Fruit fly (Drosophila melanogaster) whole organism, embryonic: Measurements from ENCODE around the gene CG13062.

Experiments
- C15 ChIP-seq: fragments of 200-800 bp; sonication (Bioruptor generic); IDR thresholded peaks from 3 replicates; pipeline ENCODE4 v1.3.6; 2022; ENCODE audit warnings: missing biosample characterization, missing genetic modification characterization
- CG11085 ChIP-seq: fragments of 200-800 bp; sonication (Bioruptor generic); IDR thresholded peaks from 2 replicates; pipeline ENCODE4 v1.3.6; 2022; ENCODE audit warnings: missing biosample characterization, missing genetic modification characterization
- CG11456 ChIP-seq: fragments of 200-800 bp; sonication (Bioruptor generic); IDR thresholded peaks from 3 replicates; pipeline ENCODE4 v1.3.6; 2022; ENCODE audit warnings: missing biosample characterization, missing genetic modification characterization
- CG11560 ChIP-seq: fragments of 200-800 bp; sonication (Bioruptor generic); IDR thresholded peaks from 3 replicates; pipeline ENCODE4 v1.3.6; 2022; ENCODE audit warnings: missing biosample characterization, missing genetic modification characterization
- CG13296 ChIP-seq: fragments of 200-800 bp; sonication (Bioruptor generic); optimal IDR thresholded peaks from 3 replicates; lab custom pipeline; 2018; ENCODE audit warnings: missing biosample characterization, mild to moderate bottlenecking, missing genetic modification characterization
- CG13624 ChIP-seq: fragments of 200-800 bp; sonication (Bioruptor generic); optimal IDR thresholded peaks from 2 replicates; lab custom pipeline; 2016; ENCODE audit warnings: missing biosample characterization, missing genetic modification characterization
- CG14441 ChIP-seq: fragments of 200-800 bp; sonication (Bioruptor generic); IDR thresholded peaks from 2 replicates; pipeline ENCODE4 v1.3.6; 2022; ENCODE audit warnings: missing biosample characterization, missing genetic modification characterization
- CG2712 ChIP-seq: fragments of 200-800 bp; optimal IDR thresholded peaks from 3 replicates; lab custom pipeline; 2019; ENCODE audit warnings: missing biosample characterization, mild to moderate bottlenecking, missing genetic modification characterization, moderate library complexity
- CG30020 ChIP-seq: fragments of 200-800 bp; optimal IDR thresholded peaks from 2 replicates; lab custom pipeline; 2019; ENCODE audit warnings: missing biosample characterization, mild to moderate bottlenecking, missing genetic modification characterization, moderate library complexity
- CG32532 ChIP-seq: fragments of 200-800 bp; sonication (Bioruptor generic); IDR thresholded peaks from 2 replicates; pipeline ENCODE4 v1.3.6; 2022; ENCODE audit warnings: missing biosample characterization, missing genetic modification characterization
- CG34224 ChIP-seq: fragments of 200-800 bp; sonication (Bioruptor generic); IDR thresholded peaks from 3 replicates; pipeline ENCODE4 v1.3.6; 2022; ENCODE audit warnings: missing biosample characterization, missing genetic modification characterization; ENCODE audit not compliant: partially characterized antibody
- CG42726 ChIP-seq: fragments of 200-800 bp; sonication (Bioruptor generic); IDR thresholded peaks from 2 replicates; pipeline ENCODE4 v1.3.6; 2022; ENCODE audit warnings: missing biosample characterization, missing genetic modification characterization; ENCODE audit not compliant: partially characterized antibody
- CG6175 ChIP-seq: fragments of 200-800 bp; sonication (Bioruptor generic); IDR thresholded peaks from 3 replicates; pipeline ENCODE4 v1.3.6; 2022; ENCODE audit warnings: missing biosample characterization, missing genetic modification characterization
- CG6765 ChIP-seq: fragments of 200-800 bp; sonication (Bioruptor generic); optimal IDR thresholded peaks from 3 replicates; lab custom pipeline; 2017; ENCODE audit warnings: missing biosample characterization, mild to moderate bottlenecking, missing genetic modification characterization
- CG7745 ChIP-seq: fragments of 200-800 bp; sonication (Bioruptor generic); optimal IDR thresholded peaks from 2 replicates; lab custom pipeline; 2018; ENCODE audit warnings: missing biosample characterization, mild to moderate bottlenecking, missing genetic modification characterization, moderate library complexity
- CG8290 ChIP-seq, 3 experiments: fragments of 200-800 bp; sonication (Bioruptor generic); optimal IDR thresholded peaks; 2 replicates each; lab custom pipeline; 2016 to 2019; ENCODE audit warnings: missing biosample characterization in 3 of 3, missing genetic modification characterization in 3 of 3, mild to moderate bottlenecking in 2 of 3, moderate library complexity in 1 of 3
- Dref ChIP-seq: fragments of 200-800 bp; sonication (Bioruptor generic); IDR thresholded peaks from 2 replicates; pipeline ENCODE4 v1.3.6; 2022; ENCODE audit warnings: missing biosample characterization, missing genetic modification characterization
- Ets65A ChIP-seq: fragments of 200-800 bp; sonication (Bioruptor generic); peaks from one replicate; lab custom pipeline; 2016; ENCODE audit warnings: missing biosample characterization, missing genetic modification characterization
- Hand ChIP-seq: fragments of 200-800 bp; sonication (Bioruptor generic); optimal IDR thresholded peaks from 2 replicates; lab custom pipeline; 2017; ENCODE audit warnings: mild to moderate bottlenecking, missing biosample characterization, missing genetic modification reagents, missing genetic modification characterization
- Max ChIP-seq: fragments of 200-800 bp; sonication (Bioruptor generic); optimal IDR thresholded peaks from 2 replicates; lab custom pipeline; 2016; ENCODE audit warnings: missing biosample characterization, mild to moderate bottlenecking, missing genetic modification characterization
- Med ChIP-seq: fragments of 200-800 bp; sonication (Bioruptor generic); peaks from one replicate; lab custom pipeline; 2016; ENCODE audit warnings: missing biosample characterization, missing genetic modification characterization, mild to moderate bottlenecking, inconsistent platforms, moderate library complexity
- Mrtf ChIP-seq: fragments of 200-800 bp; sonication (Bioruptor generic); IDR thresholded peaks from 3 replicates; pipeline ENCODE4 v1.3.6; 2022; ENCODE audit warnings: missing biosample characterization, missing genetic modification characterization
- NFAT ChIP-seq: fragments of 200-800 bp; sonication (Bioruptor generic); IDR thresholded peaks from 2 replicates; pipeline ENCODE4 v1.3.6; 2022; ENCODE audit warnings: missing biosample characterization, missing genetic modification characterization
- Optix ChIP-seq: fragments of 200-800 bp; sonication (Bioruptor generic); IDR thresholded peaks from 3 replicates; pipeline ENCODE4 v1.3.6; 2022; ENCODE audit warnings: missing biosample characterization, missing genetic modification characterization
- Rfx ChIP-seq: fragments of 200-800 bp; sonication (Bioruptor generic); IDR thresholded peaks from 2 replicates; pipeline ENCODE4 v1.3.6; 2022; ENCODE audit warnings: missing biosample characterization, missing genetic modification characterization
- Trl ChIP-seq, 3 experiments: fragments of >200 bp in 2 of 3; fragments of 200-800 bp in 1 of 3; sonication (Bioruptor generic) in 1 of 3; optimal IDR thresholded peaks; 2 replicates in 1 of 3; 3 replicates in 2 of 3; lab custom pipeline; 2016 to 2017; ENCODE audit warnings: missing biosample characterization in 1 of 3, missing genetic modification characterization in 1 of 3
- ac ChIP-seq: fragments of 200-800 bp; sonication (Bioruptor generic); optimal IDR thresholded peaks from 3 replicates; lab custom pipeline; 2017; ENCODE audit warnings: missing biosample characterization, mild to moderate bottlenecking, missing genetic modification characterization
- ase ChIP-seq: fragments of 200-800 bp; sonication (Bioruptor generic); IDR thresholded peaks from 3 replicates; pipeline ENCODE4 v1.3.6; 2022; ENCODE audit warnings: missing biosample characterization, missing genetic modification characterization
- ato ChIP-seq: fragments of 200-800 bp; sonication (Bioruptor generic); IDR thresholded peaks from 2 replicates; pipeline ENCODE4 v1.3.6; 2022; ENCODE audit warnings: missing biosample characterization, missing genetic modification characterization; ENCODE audit not compliant: partially characterized antibody
- bbx ChIP-seq: fragments of 200-800 bp; sonication (Bioruptor generic); IDR thresholded peaks from 2 replicates; pipeline ENCODE4 v1.3.6; 2022; ENCODE audit warnings: missing biosample characterization, missing genetic modification characterization; ENCODE audit not compliant: partially characterized antibody
- bowl ChIP-seq: fragments of 200-800 bp; sonication (Bioruptor generic); IDR thresholded peaks from 2 replicates; pipeline ENCODE4 v1.3.6; 2022; ENCODE audit warnings: missing biosample characterization, missing genetic modification characterization
- ci ChIP-seq: fragments of 200-800 bp; sonication (Bioruptor generic); IDR thresholded peaks from 3 replicates; pipeline ENCODE4 v1.3.6; 2022; ENCODE audit warnings: missing biosample characterization, missing genetic modification characterization
- dan ChIP-seq: fragments of 200-800 bp; sonication (Bioruptor generic); IDR thresholded peaks from 2 replicates; pipeline ENCODE4 v1.3.6; 2022; ENCODE audit warnings: missing biosample characterization, missing genetic modification characterization
- dmrt11E ChIP-seq: fragments of 200-800 bp; sonication (Bioruptor generic); optimal IDR thresholded peaks from 3 replicates; lab custom pipeline; 2018; ENCODE audit warnings: missing biosample characterization, mild to moderate bottlenecking, missing genetic modification characterization, moderate library complexity
- lmd ChIP-seq: fragments of 200-800 bp; sonication (Bioruptor generic); IDR thresholded peaks from 2 replicates; pipeline ENCODE4 v1.3.6; 2022; ENCODE audit warnings: missing biosample characterization, missing genetic modification characterization
- mam ChIP-seq: fragments of 200-800 bp; sonication (Bioruptor generic); optimal IDR thresholded peaks from 3 replicates; lab custom pipeline; 2016; ENCODE audit warnings: missing biosample characterization, missing genetic modification characterization
- nerfin-1 ChIP-seq: fragments of 200-800 bp; sonication (Bioruptor generic); optimal IDR thresholded peaks from 3 replicates; lab custom pipeline; 2019; ENCODE audit warnings: missing biosample characterization, mild to moderate bottlenecking, missing genetic modification characterization, moderate library complexity
- pan ChIP-seq, 4 experiments: fragments of >200 bp in 3 of 4; fragments of 200-800 bp in 1 of 4; sonication (Bioruptor generic) in 1 of 4; optimal IDR thresholded peaks in 3 of 4; IDR thresholded peaks in 1 of 4; 2 replicates each; pipeline versions ENCODE4 v1.3.6 to Lab custom; 2017 to 2022; ENCODE audit warnings: missing biosample characterization in 2 of 4, missing genetic modification characterization in 2 of 4, mixed read lengths in 1 of 4
- sd ChIP-seq: fragments of 200-800 bp; sonication (Bioruptor generic); optimal IDR thresholded peaks from 3 replicates; lab custom pipeline; 2018; ENCODE audit warnings: missing biosample characterization, mild to moderate bottlenecking, missing genetic modification characterization, moderate library complexity
- sqz ChIP-seq: fragments of 200-800 bp; sonication (Bioruptor generic); optimal IDR thresholded peaks from 3 replicates; lab custom pipeline; 2018; ENCODE audit warnings: missing biosample characterization, mild to moderate bottlenecking, missing genetic modification characterization

The CG13062 gene

dm6 chr3L:16326657-16327056 is 12.6 kb downstream of the CG13062 start, which contains the start of the genes CG13040 and CG13039 (continued):
- TF ChIP-seq CG13296 (GFP tag; lab: Kevin White, UChicago) (no peak), CG13624 (GFP tag; lab: Kevin White, UChicago) (no peak), CG6765 (GFP tag; lab: Kevin White, UChicago) (no peak), Max (no peak)
- TF ChIP-seq, all 482 proteins: peak for 0

dm6 chr3L:16327776-16328175 is 13.7 kb downstream of the CG13062 start, which contains the start of gene CG13038:
CG13038 (minus strand) TSS chr3L:16327893.
- TF ChIP-seq CG30020 (tag; lab: Kevin White, UChicago) (no peak), pan (optimal IDR thresholded peaks at IDR 0.05; lab: Kevin White, UChicago) (no peak), pan (GFP tag; optimal IDR thresholded peaks at IDR 0.05 in 1 of 2, IDR thresholded peaks at IDR 0.05 in 1 of 2) (peak in 1 of 2 experiments; percentile 9), CG14441 (peak; percentile 57), NFAT (GFP tag; lab: Robert Waterston, UW) (peak; percentile 39; the same call in 1 of the 2 replicates), CG34224 (no peak), dmrt11E (tag; lab: Kevin White, UChicago) (no peak), CG11560 (tag; lab: Robert Waterston, UW) (no peak), mam (GFP tag; lab: Kevin White, UChicago) (no peak), ac (GFP tag; lab: Kevin White, UChicago) (no peak), Mrtf (0 out of 3 replicates have a peak, but pooled peaks have one; percentile 29), CG42726 (GFP tag; lab: Robert Waterston, UW) (no peak), ase (0 out of 3 replicates have a peak, but pooled peaks have one; percentile 18), CG11456 (GFP tag; lab: Robert Waterston, UW) (0 out of 3 replicates have a peak, but pooled peaks have one; percentile 24), sqz (GFP tag; lab: Kevin White, UChicago) (peak; percentile 6), sd (tag; lab: Kevin White, UChicago) (peak; percentile 26), lmd (GFP tag; lab: Robert Waterston, UW) (peak; percentile 13; the same call in 1 of the 2 replicates), nerfin-1 (tag; lab: Kevin White, UChicago) (no peak), CG32532 (GFP tag; lab: Robert Waterston, UW) (peak; percentile 48), ci (0 out of 3 replicates have a peak, but pooled peaks have one; percentile 19), Ets65A (GFP tag; lab: Kevin White, UChicago) (peak; percentile 75), bbx (GFP tag; lab: Robert Waterston, UW) (no peak), C15 (GFP tag; lab: Robert Waterston, UW) (no peak), bowl (GFP tag; lab: Robert Waterston, UW) (0 out of 2 replicates have a peak, but pooled peaks have one; percentile 10), CG8290 (GFP tag; optimal IDR thresholded peaks at IDR 0.05; lab: Kevin White, UChicago) (no peak), CG8290 (tag; optimal IDR thresholded peaks at IDR 0.05; lab: Kevin White, UChicago) (peak in 1 of 2 experiments; percentile 40), Optix (GFP tag; lab: Robert Waterston, UW) (no peak), CG2712 (no peak), Dref (GFP tag; lab: Robert Waterston, UW) (0 out of 2 replicates have a peak, but pooled peaks have one; percentile 13), ato (no peak), Trl (optimal IDR thresholded peaks at IDR 0.05; lab: Kevin White, UChicago) (no peak), Trl (GFP tag; optimal IDR thresholded peaks at IDR 0.05; lab: Kevin White, UChicago) (no peak), Rfx (GFP tag; lab: Robert Waterston, UW) (peak; percentile 48; the same call in 1 of the 2 replicates), dan (GFP tag; lab: Robert Waterston, UW) (no peak), CG11085 (GFP tag; lab: Robert Waterston, UW) (0 out of 2 replicates have a peak, but pooled peaks have one; percentile 35), CG6175 (GFP tag; lab: Robert Waterston, UW) (0 out of 3 replicates have a peak, but pooled peaks have one; percentile 23), Hand (GFP tag; lab: Kevin White, UChicago) (no peak), CG7745 (tag; lab: Kevin White, UChicago) (no peak), Med (GFP tag; lab: Kevin White, UChicago) (peak; percentile 34)
